Fruit fly (Drosophila melanogaster): ENCODE data around the gene CG10096.
A peak's percentile ranks its signal among the peaks of the same experiment; 100 is the strongest.

Gene CG10096

dm6 chr3R:12433764-12434163, 38.0 kb upstream of the CG10096 start, which contains the start of the genes Aos1 and Srlp (continued):
- no peak for TF ChIP-seq Sox102F (GFP tag; optimal IDR thresholded peaks at IDR 0.05)
- TF ChIP-seq Gsc (GFP tag; IDR thresholded peaks at IDR 0.05), result no peak
- peak; percentile 88 for TF ChIP-seq row (GFP tag; IDR thresholded peaks at IDR 0.05)
- TF ChIP-seq salm (tag; optimal IDR thresholded peaks at IDR 0.05), result no peak
- TF ChIP-seq CG2875 (GFP tag; optimal IDR thresholded peaks at IDR 0.05), result no peak
- no peak for TF ChIP-seq CG11560 (tag; IDR thresholded peaks at IDR 0.05)
- TF ChIP-seq Bgb (GFP tag; IDR thresholded peaks at IDR 0.05; ENCODE audit: partially characterized antibody), result no peak
- no peak for TF ChIP-seq CG7357 (GFP tag; IDR thresholded peaks at IDR 0.05)
- TF ChIP-seq psq (GFP tag; optimal IDR thresholded peaks at IDR 0.05), result no peak
- TF ChIP-seq Gug (GFP tag; IDR thresholded peaks at IDR 0.05), result peak; percentile 1; the same call in 1 of the 4 replicates
- TF ChIP-seq CG12942 (GFP tag; optimal IDR thresholded peaks at IDR 0.05), result peak; percentile 52
- TF ChIP-seq ap (GFP tag; IDR thresholded peaks at IDR 0.05), result no peak
- TF ChIP-seq az2 (GFP tag; optimal IDR thresholded peaks at IDR 0.05), result peak; percentile 46
- TF ChIP-seq ssp (GFP tag; IDR thresholded peaks at IDR 0.05), result no peak
- no peak for TF ChIP-seq lov (optimal IDR thresholded peaks at IDR 0.05)
- no peak for TF ChIP-seq lov (GFP tag; IDR thresholded peaks at IDR 0.05)
- peak; percentile 63 for TF ChIP-seq CG5245 (GFP tag; optimal IDR thresholded peaks at IDR 0.05)
- TF ChIP-seq slou (GFP tag; optimal IDR thresholded peaks at IDR 0.05), result peak; percentile 17
- TF ChIP-seq Rfx (GFP tag; IDR thresholded peaks at IDR 0.05), result 0 out of 2 replicates have a peak, but pooled peaks have one; percentile 36
- TF ChIP-seq CG4328 (GFP tag; optimal IDR thresholded peaks at IDR 0.05), result peak; percentile 12
- peak; percentile 77 for TF ChIP-seq nmo (GFP tag; optimal IDR thresholded peaks at IDR 0.05)
- no peak for TF ChIP-seq prd (optimal IDR thresholded peaks at IDR 0.05)
- peak; percentile 55; the same call in 2 of the 3 replicates for TF ChIP-seq prd (GFP tag; IDR thresholded peaks at IDR 0.05)
- no peak; the same call in 1 of the 2 replicates for TF ChIP-seq hbn (GFP tag; IDR thresholded peaks at IDR 0.05; ENCODE audit: partially characterized antibody)
- no peak for TF ChIP-seq ems (GFP tag; optimal IDR thresholded peaks at IDR 0.05)
- peak; percentile 8 for TF ChIP-seq lilli (GFP tag; optimal IDR thresholded peaks at IDR 0.05)
- no peak for TF ChIP-seq Myb (GFP tag; optimal IDR thresholded peaks at IDR 0.05)
- TF ChIP-seq CG6765 (GFP tag; optimal IDR thresholded peaks at IDR 0.05), result no peak
- peak; percentile 63 for TF ChIP-seq YL-1 (GFP tag; optimal IDR thresholded peaks at IDR 0.05)
- no peak for TF ChIP-seq ftz-f1 (GFP tag; optimal IDR thresholded peaks at IDR 0.05)
- TF ChIP-seq Trl (optimal IDR thresholded peaks at IDR 0.05), result no peak
- no peak for TF ChIP-seq Trl (GFP tag; optimal IDR thresholded peaks at IDR 0.05)
- TF ChIP-seq zen2 (GFP tag; IDR thresholded peaks at IDR 0.05; ENCODE audit: partially characterized antibody), result no peak
- TF ChIP-seq CG1603 (tag; optimal IDR thresholded peaks at IDR 0.05), result peak; percentile 9
- TF ChIP-seq CG17186 (GFP tag; optimal IDR thresholded peaks at IDR 0.05), result peak; percentile 21
- no peak for TF ChIP-seq CG4854 (GFP tag; optimal IDR thresholded peaks at IDR 0.05)
- peak; percentile 20 for TF ChIP-seq CG18764 (GFP tag; optimal IDR thresholded peaks at IDR 0.05)
- no peak for TF ChIP-seq tx (GFP tag; optimal IDR thresholded peaks at IDR 0.05)
- no peak for TF ChIP-seq MESR4 (GFP tag; optimal IDR thresholded peaks at IDR 0.05)
- no peak for TF ChIP-seq NFAT (GFP tag; IDR thresholded peaks at IDR 0.05)
- peak; percentile 3 for TF ChIP-seq CG17912 (GFP tag; optimal IDR thresholded peaks at IDR 0.05)
- TF ChIP-seq CG11247 (GFP tag; IDR thresholded peaks at IDR 0.05), result no peak
- no peak for TF ChIP-seq aop (GFP tag; IDR thresholded peaks at IDR 0.05)
- no peak for TF ChIP-seq cas (GFP tag; IDR thresholded peaks at IDR 0.05)
- peak; percentile 27 for TF ChIP-seq kah (GFP tag; optimal IDR thresholded peaks at IDR 0.05)
- no peak for TF ChIP-seq maf-S (GFP tag; optimal IDR thresholded peaks at IDR 0.05)
- no peak for TF ChIP-seq emc (GFP tag; optimal IDR thresholded peaks at IDR 0.05)
- peak; percentile 37 for TF ChIP-seq Elba2 (GFP tag; optimal IDR thresholded peaks at IDR 0.05)
- no peak; the same call in 1 of the 2 replicates for TF ChIP-seq CG31441 (GFP tag; IDR thresholded peaks at IDR 0.05)
- peak; percentile 62 for TF ChIP-seq CG10147 (GFP tag; optimal IDR thresholded peaks at IDR 0.05)
- no peak for TF ChIP-seq CG14014 (GFP tag; IDR thresholded peaks at IDR 0.05)
- TF ChIP-seq Abd-B (GFP tag; optimal IDR thresholded peaks at IDR 0.05), result peak; percentile 62
- no peak for TF ChIP-seq Eip74EF (GFP tag; optimal IDR thresholded peaks at IDR 0.05)
